Worm (Caenorhabditis elegans) whole organism, L3 larva: Measurements from ENCODE around the gene tam-1.

Experiments used
- R02D3.7 ChIP-seq: fragments of 150-350 bp; optimal IDR thresholded peaks from 2 replicates; lab custom pipeline; 2014; ENCODE audit warnings: missing biosample characterization, missing genetic modification characterization
- ama-1 ChIP-seq: fragments of 150-350 bp; optimal IDR thresholded peaks from 2 replicates; lab custom pipeline; 2018
- egl-27 ChIP-seq: sonication (generic microtip); optimal IDR thresholded peaks from 4 replicates; lab custom pipeline; 2017; ENCODE audit warnings: missing biosample characterization, missing genetic modification reagents, missing genetic modification characterization
- fkh-2 ChIP-seq: fragments of 150-350 bp; optimal IDR thresholded peaks from 2 replicates; lab custom pipeline; 2014; ENCODE audit warnings: missing biosample characterization, missing genetic modification reagents, missing genetic modification characterization
- lin-15B ChIP-seq: fragments of 150-350 bp; optimal IDR thresholded peaks from 2 replicates; lab custom pipeline; 2014; ENCODE audit warnings: missing biosample characterization, missing genetic modification characterization
- lin-39 ChIP-seq: fragments of 150-350 bp; optimal IDR thresholded peaks from 2 replicates; lab custom pipeline; 2018; ENCODE audit warnings: missing biosample characterization, missing genetic modification reagents, missing genetic modification characterization
- nhr-12 ChIP-seq: fragments of 150-350 bp; optimal IDR thresholded peaks from 2 replicates; lab custom pipeline; 2014; ENCODE audit warnings: missing biosample characterization, missing genetic modification characterization
- nhr-237 ChIP-seq: fragments of 150-350 bp; optimal IDR thresholded peaks from 2 replicates; lab custom pipeline; 2014; ENCODE audit warnings: missing biosample characterization, missing genetic modification characterization
- nhr-25 ChIP-seq: sonication (generic microtip); optimal IDR thresholded peaks from 2 replicates; lab custom pipeline; 2017; ENCODE audit warnings: missing biosample characterization, missing genetic modification characterization
- snpc-4 ChIP-seq: fragments of 150-350 bp; optimal IDR thresholded peaks from 2 replicates; lab custom pipeline; 2014; ENCODE audit warnings: missing biosample characterization, missing genetic modification characterization

ce11 chrV:4980094-4980493 is 17.2 kb upstream of the tam-1 start:
- TF ChIP-seq nhr-237 (tag; lab: Kevin White, UChicago) = no peak
- no peak for TF ChIP-seq ama-1 (lab: Kevin White, UChicago)
- no peak for TF ChIP-seq nhr-25 (tag; lab: Kevin White, UChicago)
- no peak for TF ChIP-seq lin-39 (tag; lab: Kevin White, UChicago)
- TF ChIP-seq lin-15B (tag; lab: Kevin White, UChicago) = no peak
- no peak for TF ChIP-seq nhr-12 (tag; lab: Kevin White, UChicago)
- no peak for TF ChIP-seq snpc-4 (tag; lab: Kevin White, UChicago)
- TF ChIP-seq R02D3.7 (tag; lab: Kevin White, UChicago) = no peak
- no peak for TF ChIP-seq egl-27 (tag; lab: Kevin White, UChicago)
- no peak for TF ChIP-seq fkh-2 (tag; lab: Kevin White, UChicago)
